Worm (Caenorhabditis elegans): ENCODE results near the gene H17B01.2.

- TF ChIP-seq lin-32 (GFP tag; optimal IDR thresholded peaks at IDR 0.05), result no peak
- no peak for TF ChIP-seq mep-1 (tag; optimal IDR thresholded peaks at IDR 0.05)
- TF ChIP-seq zip-8 (tag; optimal IDR thresholded peaks at IDR 0.05), result no peak
These were observed 33.9 kb downstream of the H17B01.2 start, which contains the start of gene fdgt-1 for ce11 chrII:1504266-1504665.

Measured in whole organism, mixed stage, embryonic.